Fruit fly (Drosophila melanogaster): ENCODE data around the gene MED6.

Gene MED6

dm6 chr3R:9777941-9778360 lies 9.2 kb upstream of the MED6 start, which contains the start of gene RpS29 (continued):
- TF ChIP-seq Dip3 (GFP tag; optimal IDR thresholded peaks at IDR 0.05) = peak; percentile 72
- peak; percentile 74 for TF ChIP-seq gcm (GFP tag; optimal IDR thresholded peaks at IDR 0.05)
- peak; percentile 1 for TF ChIP-seq CG6654 (GFP tag; optimal IDR thresholded peaks at IDR 0.05)
- peak; percentile 12 for TF ChIP-seq Oli (tag; optimal IDR thresholded peaks at IDR 0.05)
- TF ChIP-seq tll (GFP tag; optimal IDR thresholded peaks at IDR 0.05) = no peak
- peak; percentile 36 for TF ChIP-seq CG10979 (tag; optimal IDR thresholded peaks at IDR 0.05)
- peak; percentile 55; the same call in 1 of the 3 replicates for TF ChIP-seq CG2199 (GFP tag; IDR thresholded peaks at IDR 0.05)
- peak; percentile 46; the same call in 1 of the 3 replicates for TF ChIP-seq Optix (GFP tag; IDR thresholded peaks at IDR 0.05)
- TF ChIP-seq ewg (GFP tag; optimal IDR thresholded peaks at IDR 0.05) = peak; percentile 57
- peak; percentile 39 for TF ChIP-seq zen (tag; optimal IDR thresholded peaks at IDR 0.05)
- TF ChIP-seq dpn (GFP tag; optimal IDR thresholded peaks at IDR 0.05) = peak; percentile 86 to 90
- peak; percentile 2 for TF ChIP-seq CG16815 (GFP tag; optimal IDR thresholded peaks at IDR 0.05)
- peak; percentile 44 for TF ChIP-seq dmrt99B (tag; optimal IDR thresholded peaks at IDR 0.05)
- no peak for TF ChIP-seq crol (GFP tag; IDR thresholded peaks at IDR 0.05)
- TF ChIP-seq CoRest (tag; optimal IDR thresholded peaks at IDR 0.05) = peak; percentile 63
- peak; percentile 70 for TF ChIP-seq CG9727 (GFP tag; optimal IDR thresholded peaks at IDR 0.05)
- peak; percentile 52 for TF ChIP-seq da (GFP tag; optimal IDR thresholded peaks at IDR 0.05)
- peak; percentile 65; the same call in 1 of the 3 replicates for TF ChIP-seq CG2889 (GFP tag; IDR thresholded peaks at IDR 0.05)
- no peak for TF ChIP-seq btn (GFP tag; optimal IDR thresholded peaks at IDR 0.05)
- TF ChIP-seq ab (GFP tag; optimal IDR thresholded peaks at IDR 0.05) = peak; percentile 57
- no peak for TF ChIP-seq Hr78 (GFP tag; optimal IDR thresholded peaks at IDR 0.05)
- peak; percentile 84 for TF ChIP-seq CG2129 (GFP tag; IDR thresholded peaks at IDR 0.05; ENCODE audit: partially characterized antibody)
- no peak for TF ChIP-seq eve (GFP tag; optimal IDR thresholded peaks at IDR 0.05)
- TF ChIP-seq zfh1 (GFP tag; IDR thresholded peaks at IDR 0.05) = peak; percentile 84
- no peak for TF ChIP-seq dimm (GFP tag; IDR thresholded peaks at IDR 0.05)
- peak; percentile 58 for TF ChIP-seq CG8924 (tag; optimal IDR thresholded peaks at IDR 0.05)
- peak; percentile 68 for TF ChIP-seq CG11723 (GFP tag; optimal IDR thresholded peaks at IDR 0.05)
- peak; percentile 68 for TF ChIP-seq Nf-YC (tag; optimal IDR thresholded peaks at IDR 0.05)
- TF ChIP-seq CG5245 (GFP tag; optimal IDR thresholded peaks at IDR 0.05) = peak; percentile 66
- TF ChIP-seq hbn (GFP tag; IDR thresholded peaks at IDR 0.05; ENCODE audit: partially characterized antibody) = peak; percentile 96
- peak; percentile 73 for TF ChIP-seq Rx (GFP tag; IDR thresholded peaks at IDR 0.05)
- peak; percentile 99 for TF ChIP-seq amos (GFP tag; IDR thresholded peaks at IDR 0.05; ENCODE audit: partially characterized antibody)
- peak; percentile 89 for TF ChIP-seq her (GFP tag; optimal IDR thresholded peaks at IDR 0.05)
- peak; percentile 67 for TF ChIP-seq CG16779 (GFP tag; IDR thresholded peaks at IDR 0.05)
- TF ChIP-seq CG7271 (tag; optimal IDR thresholded peaks at IDR 0.05) = peak; percentile 60
- TF ChIP-seq CHES-1-like (GFP tag; optimal IDR thresholded peaks at IDR 0.05) = peak; percentile 93
- peak; percentile 68; the same call in 1 of the 3 replicates for TF ChIP-seq H15 (GFP tag; IDR thresholded peaks at IDR 0.05)
- TF ChIP-seq Dip2 (GFP tag; IDR thresholded peaks at IDR 0.05) = no peak
- TF ChIP-seq nom (GFP tag; optimal IDR thresholded peaks at IDR 0.05) = peak; percentile 78
- no peak for TF ChIP-seq Dfd (GFP tag; optimal IDR thresholded peaks at IDR 0.05)
- peak; percentile 70 for TF ChIP-seq Fer2 (tag; optimal IDR thresholded peaks at IDR 0.05)
- peak; percentile 1 for TF ChIP-seq CG7745 (tag; optimal IDR thresholded peaks at IDR 0.05)
- peak in 1 of 3 experiments; percentile 39 for TF ChIP-seq lola (GFP tag; optimal IDR thresholded peaks at IDR 0.05)
- peak; percentile 80 for TF ChIP-seq CG3163 (GFP tag; optimal IDR thresholded peaks at IDR 0.05)
- TF ChIP-seq dmrt11E (tag; optimal IDR thresholded peaks at IDR 0.05) = peak; percentile 54
- TF ChIP-seq Chrac-16 (GFP tag; optimal IDR thresholded peaks at IDR 0.05) = peak; percentile 83
- peak; percentile 43 for TF ChIP-seq Deaf1 (tag; optimal IDR thresholded peaks at IDR 0.05)
- TF ChIP-seq CG34422 (GFP tag; IDR thresholded peaks at IDR 0.05) = peak; percentile 89
- TF ChIP-seq Ets65A (GFP tag) = peak; percentile 99
- TF ChIP-seq p53 (GFP tag; optimal IDR thresholded peaks at IDR 0.05) = peak; percentile 83
